Fruit fly (Drosophila melanogaster): Measurements from ENCODE around the gene RecQ4.

The RecQ4 gene

dm6 chr3L:8153206-8153996 is 22.4 kb downstream of the RecQ4 start (continued):
- TF ChIP-seq D (optimal IDR thresholded peaks at IDR 0.05) = no peak
- TF ChIP-seq D (GFP tag; optimal IDR thresholded peaks at IDR 0.05) = peak; percentile 30
- peak; percentile 46; the same call in 1 of the 2 replicates for TF ChIP-seq Gsc (GFP tag; IDR thresholded peaks at IDR 0.05)
- TF ChIP-seq dysf (GFP tag; IDR thresholded peaks at IDR 0.05) = peak; percentile 67
- peak; percentile 57 for TF ChIP-seq CG14050 (GFP tag; IDR thresholded peaks at IDR 0.05)
- TF ChIP-seq pnt (GFP tag; optimal IDR thresholded peaks at IDR 0.05) = peak; percentile 36
- TF ChIP-seq zfh1 (GFP tag; IDR thresholded peaks at IDR 0.05) = peak; percentile 44; the same call in 1 of the 3 replicates
- TF ChIP-seq HmgZ (tag; optimal IDR thresholded peaks at IDR 0.05) = no peak
- TF ChIP-seq CG1792 (GFP tag; optimal IDR thresholded peaks at IDR 0.05) = no peak
- peak; percentile 47; the same call in 1 of the 2 replicates for TF ChIP-seq Awh (GFP tag; IDR thresholded peaks at IDR 0.05)
- TF ChIP-seq ase (GFP tag; IDR thresholded peaks at IDR 0.05) = peak; percentile 60; the same call in 1 of the 3 replicates
- no peak for TF ChIP-seq corto (GFP tag; optimal IDR thresholded peaks at IDR 0.05)
- no peak for TF ChIP-seq maf-S (GFP tag; optimal IDR thresholded peaks at IDR 0.05)
- TF ChIP-seq CG6813 (GFP tag; optimal IDR thresholded peaks at IDR 0.05) = peak; percentile 41
- peak; percentile 51 for TF ChIP-seq CG1529 (GFP tag; optimal IDR thresholded peaks at IDR 0.05)
- TF ChIP-seq CG13424 (tag; optimal IDR thresholded peaks at IDR 0.05) = peak; percentile 65
- no peak for TF ChIP-seq schlank (tag; optimal IDR thresholded peaks at IDR 0.05)
- peak; percentile 80 for TF ChIP-seq dmrt99B (tag; optimal IDR thresholded peaks at IDR 0.05)
- TF ChIP-seq CG11093 (GFP tag; IDR thresholded peaks at IDR 0.05) = peak; percentile 26; the same call in 1 of the 3 replicates
- TF ChIP-seq CG10462 (GFP tag; optimal IDR thresholded peaks at IDR 0.05) = peak; percentile 19
- TF ChIP-seq CG15514 (GFP tag; optimal IDR thresholded peaks at IDR 0.05) = peak; percentile 29
- TF ChIP-seq Ets97D (GFP tag; optimal IDR thresholded peaks at IDR 0.05) = no peak
- peak; percentile 30 for TF ChIP-seq CG18619 (GFP tag; optimal IDR thresholded peaks at IDR 0.05)
- TF ChIP-seq sisA (GFP tag; IDR thresholded peaks at IDR 0.05) = peak; percentile 68
- TF ChIP-seq Six4 (GFP tag; optimal IDR thresholded peaks at IDR 0.05) = peak; percentile 1
- TF ChIP-seq gcm (GFP tag; optimal IDR thresholded peaks at IDR 0.05) = peak; percentile 12
- peak; percentile 66 for TF ChIP-seq CG14441 (GFP tag; IDR thresholded peaks at IDR 0.05)
- peak; percentile 71 for TF ChIP-seq seq (GFP tag; IDR thresholded peaks at IDR 0.05)
- TF ChIP-seq bcd (GFP tag; optimal IDR thresholded peaks at IDR 0.05) = peak; percentile 41
- TF ChIP-seq sc (optimal IDR thresholded peaks at IDR 0.05) = no peak
- TF ChIP-seq sc (GFP tag; optimal IDR thresholded peaks at IDR 0.05) = peak; percentile 1
- peak; percentile 18 for TF ChIP-seq mam (GFP tag; optimal IDR thresholded peaks at IDR 0.05)
- peak; percentile 7 for TF ChIP-seq Sry-δ (GFP tag; optimal IDR thresholded peaks at IDR 0.05)
- TF ChIP-seq kah (GFP tag; optimal IDR thresholded peaks at IDR 0.05) = peak; percentile 46
- no peak for TF ChIP-seq yki (optimal IDR thresholded peaks at IDR 0.05)
- TF ChIP-seq lbe (GFP tag; optimal IDR thresholded peaks at IDR 0.05) = no peak
- TF ChIP-seq sens (GFP tag) = peak; percentile 92
- no peak for TF ChIP-seq CG17568 (GFP tag; optimal IDR thresholded peaks at IDR 0.05)
- TF ChIP-seq Med (GFP tag) = peak; percentile 84
- TF ChIP-seq ind (GFP tag; optimal IDR thresholded peaks at IDR 0.05) = peak; percentile 64
- TF ChIP-seq lola (GFP tag; optimal IDR thresholded peaks at IDR 0.05) = no peak
- TF ChIP-seq CG7271 (tag; optimal IDR thresholded peaks at IDR 0.05) = no peak
- TF ChIP-seq CG3847 (GFP tag; IDR thresholded peaks at IDR 0.05) = 0 out of 2 replicates have a peak, but pooled peaks have one; percentile 32
- TF ChIP-seq tgo (GFP tag; IDR thresholded peaks at IDR 0.05) = peak; percentile 55; the same call in 2 of the 3 replicates
- peak; percentile 58 for TF ChIP-seq CG12659 (GFP tag; optimal IDR thresholded peaks at IDR 0.05)
- TF ChIP-seq Gug (GFP tag; IDR thresholded peaks at IDR 0.05) = 0 out of 4 replicates have a peak, but pooled peaks have one; percentile 10
- TF ChIP-seq Camta (GFP tag; optimal IDR thresholded peaks at IDR 0.05) = peak; percentile 26
- TF ChIP-seq Ptx1 (GFP tag; IDR thresholded peaks at IDR 0.05) = peak; percentile 68
- TF ChIP-seq CG4424 (GFP tag; optimal IDR thresholded peaks at IDR 0.05) = peak; percentile 61
- no peak for TF ChIP-seq mld (GFP tag; IDR thresholded peaks at IDR 0.05; ENCODE audit: partially characterized antibody)
